Worm (Caenorhabditis elegans) whole organism, L3 larva: ENCODE results near the gene ugt-61.

ENCODE experiments used
- R02D3.7 ChIP-seq: fragments of 150-350 bp; optimal IDR thresholded peaks from 2 replicates; lab custom pipeline; 2014; ENCODE audit warnings: missing biosample characterization, missing genetic modification characterization
- aly-2 ChIP-seq: fragments of 150-350 bp; optimal IDR thresholded peaks from 2 replicates; lab custom pipeline; 2014; ENCODE audit warnings: missing biosample characterization, missing genetic modification characterization
- ama-1 ChIP-seq: fragments of 150-350 bp; optimal IDR thresholded peaks from 2 replicates; lab custom pipeline; 2018
- ceh-16 ChIP-seq: sonication (generic microtip); optimal IDR thresholded peaks from 2 replicates; lab custom pipeline; 2017; ENCODE audit warnings: missing biosample characterization, missing genetic modification characterization
- ceh-28 ChIP-seq: fragments of 150-350 bp; optimal IDR thresholded peaks from 2 replicates; lab custom pipeline; 2014; ENCODE audit warnings: missing biosample characterization, missing genetic modification reagents, missing genetic modification characterization
- ceh-82 ChIP-seq: fragments of 150-350 bp; optimal IDR thresholded peaks from 2 replicates; lab custom pipeline; 2014; ENCODE audit warnings: missing biosample characterization, missing genetic modification characterization
- ceh-9 ChIP-seq: sonication (generic microtip); optimal IDR thresholded peaks from 2 replicates; lab custom pipeline; 2018; ENCODE audit warnings: missing biosample characterization, missing genetic modification characterization
- daf-12 ChIP-seq: fragments of 150-350 bp; optimal IDR thresholded peaks from 2 replicates; lab custom pipeline; 2014; ENCODE audit warnings: missing biosample characterization, missing genetic modification reagents, missing genetic modification characterization
- egl-5 ChIP-seq: fragments of 150-350 bp; optimal IDR thresholded peaks from 2 replicates; lab custom pipeline; 2017; ENCODE audit warnings: missing biosample characterization, missing genetic modification reagents, missing genetic modification characterization, inconsistent platforms
- elt-1 ChIP-seq: fragments of 150-350 bp; optimal IDR thresholded peaks from 2 replicates; lab custom pipeline; 2014; ENCODE audit warnings: missing biosample characterization, missing genetic modification characterization
- elt-2 ChIP-seq: sonication (generic microtip); optimal IDR thresholded peaks from 2 replicates; lab custom pipeline; 2016; ENCODE audit warnings: missing genetic modification reagents, mild to moderate bottlenecking, missing genetic modification characterization, missing compliant biosample characterization
- elt-3 ChIP-seq, 3 experiments: fragments of 150-350 bp in 1 of 3; sonication (generic microtip) in 2 of 3; optimal IDR thresholded peaks; 2 replicates in 2 of 3; 4 replicates in 1 of 3; lab custom pipeline; 2014 to 2017; ENCODE audit warnings: missing biosample characterization in 3 of 3, missing genetic modification characterization in 3 of 3
- eor-1 ChIP-seq, 2 experiments: fragments of 150-350 bp; optimal IDR thresholded peaks; 2 replicates each; lab custom pipeline; 2014 to 2018; ENCODE audit warnings: missing biosample characterization in 2 of 2, missing genetic modification characterization in 2 of 2
- fkh-2 ChIP-seq: fragments of 150-350 bp; optimal IDR thresholded peaks from 2 replicates; lab custom pipeline; 2014; ENCODE audit warnings: missing biosample characterization, missing genetic modification reagents, missing genetic modification characterization
- fos-1 ChIP-seq: fragments of 150-350 bp; optimal IDR thresholded peaks from 2 replicates; lab custom pipeline; 2014; ENCODE audit warnings: missing biosample characterization, missing genetic modification characterization
- hmg-11 ChIP-seq: sonication (generic microtip); optimal IDR thresholded peaks from 2 replicates; lab custom pipeline; 2016; ENCODE audit warnings: missing genetic modification characterization, missing compliant biosample characterization
- jun-1 ChIP-seq: fragments of 150-350 bp; optimal IDR thresholded peaks from 2 replicates; lab custom pipeline; 2014; ENCODE audit warnings: missing biosample characterization, missing genetic modification reagents, missing genetic modification characterization
- lin-39 ChIP-seq: fragments of 150-350 bp; optimal IDR thresholded peaks from 2 replicates; lab custom pipeline; 2018; ENCODE audit warnings: missing biosample characterization, missing genetic modification reagents, missing genetic modification characterization
- lsy-12 ChIP-seq: sonication (generic microtip); optimal IDR thresholded peaks from 2 replicates; lab custom pipeline; 2016; ENCODE audit warnings: mild to moderate bottlenecking, missing genetic modification characterization, missing compliant biosample characterization
- mml-1 ChIP-seq: fragments of 150-350 bp; sonication (generic microtip); optimal IDR thresholded peaks from 3 replicates; lab custom pipeline; 2014; ENCODE audit warnings: missing biosample characterization, missing genetic modification characterization
- nfya-1 ChIP-seq: sonication (generic microtip); optimal IDR thresholded peaks from 2 replicates; lab custom pipeline; 2017; ENCODE audit warnings: missing genetic modification characterization, mild to moderate bottlenecking, missing compliant biosample characterization, antibody characterized with exemption, moderate library complexity; ENCODE audit not compliant: insufficient read depth
- nhr-11 ChIP-seq: fragments of 150-350 bp; optimal IDR thresholded peaks from 2 replicates; lab custom pipeline; 2014; ENCODE audit warnings: missing biosample characterization, missing genetic modification characterization
- nhr-12 ChIP-seq: fragments of 150-350 bp; optimal IDR thresholded peaks from 2 replicates; lab custom pipeline; 2014; ENCODE audit warnings: missing biosample characterization, missing genetic modification characterization
- nhr-237 ChIP-seq: fragments of 150-350 bp; optimal IDR thresholded peaks from 2 replicates; lab custom pipeline; 2014; ENCODE audit warnings: missing biosample characterization, missing genetic modification characterization
- nhr-25 ChIP-seq: sonication (generic microtip); optimal IDR thresholded peaks from 2 replicates; lab custom pipeline; 2017; ENCODE audit warnings: missing biosample characterization, missing genetic modification characterization
- nhr-28 ChIP-seq: fragments of 150-350 bp; optimal IDR thresholded peaks from 2 replicates; lab custom pipeline; 2014; ENCODE audit warnings: missing biosample characterization, missing genetic modification characterization
- nhr-43 ChIP-seq: sonication (generic microtip); optimal IDR thresholded peaks from 2 replicates; lab custom pipeline; 2016; ENCODE audit warnings: mild to moderate bottlenecking, missing genetic modification characterization, missing compliant biosample characterization; ENCODE audit not compliant: poor library complexity, severe bottlenecking
- nhr-67 ChIP-seq: fragments of 150-350 bp; optimal IDR thresholded peaks from 2 replicates; lab custom pipeline; 2014; ENCODE audit warnings: missing biosample characterization, missing genetic modification characterization
- nhr-76 ChIP-seq: fragments of 150-350 bp; sonication (generic microtip); optimal IDR thresholded peaks from 5 replicates; lab custom pipeline; 2014; ENCODE audit warnings: missing biosample characterization, missing genetic modification characterization
- nhr-77 ChIP-seq: fragments of 150-350 bp; optimal IDR thresholded peaks from 2 replicates; lab custom pipeline; 2014; ENCODE audit warnings: missing biosample characterization, missing genetic modification characterization
- pqm-1 ChIP-seq: fragments of 150-350 bp; optimal IDR thresholded peaks from 2 replicates; lab custom pipeline; 2017; ENCODE audit warnings: missing biosample characterization, missing genetic modification characterization, inconsistent platforms
- sea-2 ChIP-seq: fragments of 150-350 bp; sonication (generic microtip); optimal IDR thresholded peaks from 4 replicates; lab custom pipeline; 2014; ENCODE audit warnings: missing biosample characterization, missing genetic modification reagents, missing genetic modification characterization
- skn-1 ChIP-seq: fragments of 150-350 bp; optimal IDR thresholded peaks from 2 replicates; lab custom pipeline; 2014; ENCODE audit warnings: missing biosample characterization, missing genetic modification characterization
- snpc-4 ChIP-seq: fragments of 150-350 bp; optimal IDR thresholded peaks from 2 replicates; lab custom pipeline; 2014; ENCODE audit warnings: missing biosample characterization, missing genetic modification characterization
- tbx-2 ChIP-seq: sonication (generic microtip); optimal IDR thresholded peaks from 2 replicates; lab custom pipeline; 2016; ENCODE audit warnings: mild to moderate bottlenecking, missing genetic modification characterization, missing compliant biosample characterization
- unc-39 ChIP-seq: sonication (generic microtip); optimal IDR thresholded peaks from 4 replicates; lab custom pipeline; 2017; ENCODE audit warnings: missing biosample characterization, missing genetic modification characterization
- zag-1 ChIP-seq: fragments of 150-350 bp; optimal IDR thresholded peaks from 2 replicates; lab custom pipeline; 2014; ENCODE audit warnings: missing biosample characterization, missing genetic modification characterization
- ztf-11 ChIP-seq: fragments of 150-350 bp; optimal IDR thresholded peaks from 2 replicates; lab custom pipeline; 2014; ENCODE audit warnings: missing biosample characterization, missing genetic modification characterization
- ztf-4 ChIP-seq: fragments of 150-350 bp; optimal IDR thresholded peaks from 2 replicates; lab custom pipeline; 2014; ENCODE audit warnings: missing biosample characterization, missing genetic modification characterization

ugt-61 gene

DNA sequence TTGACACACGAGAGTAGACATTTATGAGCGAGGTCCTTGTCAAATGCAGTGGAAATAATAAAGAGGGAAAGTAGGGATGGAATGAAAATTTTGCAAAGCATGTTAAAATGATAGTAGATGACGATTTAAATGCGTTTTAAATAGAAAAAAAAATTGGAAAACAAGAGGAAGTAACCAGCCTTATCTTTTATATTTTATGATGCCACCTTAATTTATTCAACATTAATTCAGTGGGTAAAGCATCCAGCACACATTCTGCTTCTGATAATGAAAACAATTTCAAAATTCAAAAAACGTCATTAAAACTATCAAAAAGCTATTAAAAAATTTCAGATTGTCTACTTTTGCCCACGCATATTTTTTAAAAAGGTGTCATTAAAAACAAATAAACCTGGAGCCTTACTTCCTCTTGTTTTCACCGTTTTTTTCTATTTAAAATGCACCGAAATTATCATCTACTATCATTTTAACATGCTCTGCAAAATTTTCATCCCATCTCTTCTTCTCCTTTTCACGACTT is 43.2 kb downstream of the ugt-61 start, which contains the start of the genes Y60C6A.2 and Y60C6A.3:
Gene Y60C6A.2 (minus strand): TSS at position 101 of the 520 bp plus-strand sequence.
Gene Y60C6A.3 (plus strand): TSS at position 470 of the 520 bp plus-strand sequence.
- no peak for TF ChIP-seq nhr-12 (tag; lab: Kevin White, UChicago)
- TF ChIP-seq ztf-11 (tag; lab: Kevin White, UChicago): no peak
- TF ChIP-seq nhr-25 (tag; lab: Kevin White, UChicago): no peak
- TF ChIP-seq nhr-43: no peak
- no peak for TF ChIP-seq lsy-12 (tag; lab: Kevin White, UChicago)
- no peak for TF ChIP-seq hmg-11
- TF ChIP-seq tbx-2 (tag; lab: Kevin White, UChicago): no peak
- TF ChIP-seq elt-2: no peak
- no peak for TF ChIP-seq ceh-28 (tag; lab: Kevin White, UChicago)
- no peak for TF ChIP-seq egl-5 (tag; lab: Kevin White, UChicago)
- no peak for TF ChIP-seq nhr-11 (tag; lab: Kevin White, UChicago)

DNA sequence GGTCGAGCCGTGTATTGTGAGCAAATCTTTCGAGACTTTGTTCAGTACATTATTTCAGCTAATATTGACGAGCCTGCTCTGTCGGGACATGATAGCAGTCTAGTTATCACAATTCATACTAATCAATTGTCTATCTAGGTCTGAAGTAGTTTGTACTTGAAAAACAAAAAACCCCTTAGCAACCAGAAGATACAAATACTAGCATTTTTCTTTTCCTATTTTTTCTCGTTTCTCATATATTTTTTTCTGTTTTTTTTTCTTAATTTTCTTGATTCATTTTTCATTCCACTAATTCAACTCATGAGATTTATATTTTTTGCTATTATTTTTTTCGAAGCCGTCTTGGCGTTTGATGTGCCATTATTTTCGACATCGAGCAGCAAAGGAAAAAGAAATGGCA is 44.9 kb downstream of the ugt-61 start, which contains the start of gene R02F11.9:
Gene R02F11.9 (plus strand): TSS at position 301 of the 400 bp plus-strand sequence.
- TF ChIP-seq nhr-76 (tag; lab: Kevin White, UChicago) (no peak), ama-1 (lab: Kevin White, UChicago) (no peak), skn-1 (tag; lab: Kevin White, UChicago) (no peak), ceh-82 (tag; lab: Kevin White, UChicago) (no peak), nhr-28 (no peak), mml-1 (tag; lab: Kevin White, UChicago) (no peak), ztf-11 (tag; lab: Kevin White, UChicago) (no peak), daf-12 (tag; lab: Kevin White, UChicago) (no peak), ceh-16 (tag; lab: Kevin White, UChicago) (no peak), nhr-77 (tag; lab: Kevin White, UChicago) (no peak), elt-1 (tag; lab: Kevin White, UChicago) (no peak), zag-1 (tag; lab: Kevin White, UChicago) (no peak), nhr-67 (tag; lab: Kevin White, UChicago) (no peak), hmg-11 (no peak)

DNA sequence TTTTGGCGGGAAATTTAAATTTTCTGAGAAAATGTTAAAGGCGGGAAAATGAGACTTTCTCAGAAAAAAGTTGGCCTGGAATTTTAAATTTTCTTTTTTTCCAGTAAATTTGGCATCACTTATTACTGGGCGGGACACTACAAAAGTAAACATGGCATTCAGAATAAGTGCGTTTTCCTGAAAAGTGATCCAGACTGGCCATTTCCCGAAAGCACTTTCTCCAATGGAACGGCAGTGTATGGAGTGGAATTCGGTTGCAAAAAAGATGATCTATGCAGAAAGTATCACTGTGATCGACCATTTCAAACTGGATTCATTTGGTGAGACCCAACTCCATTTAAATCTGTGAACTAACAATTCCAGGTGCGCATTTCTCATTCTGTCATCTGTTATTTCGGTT is 45.6 kb downstream of the ugt-61 start:
- TF ChIP-seq ceh-82 (tag; lab: Kevin White, UChicago): no peak
- TF ChIP-seq unc-39 (tag; lab: Kevin White, UChicago): no peak
- TF ChIP-seq aly-2 (tag; lab: Kevin White, UChicago): no peak
- no peak for TF ChIP-seq pqm-1 (tag; lab: Kevin White, UChicago)
- no peak for TF ChIP-seq jun-1
- TF ChIP-seq fos-1 (tag; lab: Kevin White, UChicago): no peak
- TF ChIP-seq elt-3 (tag; optimal IDR thresholded peaks at IDR 0.05; lab: Kevin White, UChicago): no peak
- no peak for TF ChIP-seq snpc-4 (tag; lab: Kevin White, UChicago)
- TF ChIP-seq zag-1 (tag; lab: Kevin White, UChicago): no peak
- no peak for TF ChIP-seq fkh-2
- no peak for TF ChIP-seq nhr-237 (tag; lab: Kevin White, UChicago)
- no peak for TF ChIP-seq elt-1 (tag; lab: Kevin White, UChicago)
- no peak for TF ChIP-seq R02D3.7 (tag; lab: Kevin White, UChicago)

- TF ChIP-seq aly-2 (tag; lab: Kevin White, UChicago) (no peak), lin-39 (tag; lab: Kevin White, UChicago) (no peak), ceh-28 (tag; lab: Kevin White, UChicago) (no peak), nhr-67 (tag; lab: Kevin White, UChicago) (no peak), nhr-77 (tag; lab: Kevin White, UChicago) (no peak), sea-2 (GFP tag; lab: Kevin White, UChicago) (no peak), mml-1 (tag; lab: Kevin White, UChicago) (no peak), elt-1 (tag; lab: Kevin White, UChicago) (no peak), nfya-1 (tag; lab: Kevin White, UChicago) (no peak), ztf-4 (no peak), elt-3 (tag; optimal IDR thresholded peaks at IDR 0.05; lab: Kevin White, UChicago) (no peak), jun-1 (no peak), fkh-2 (no peak), eor-1 (tag; optimal IDR thresholded peaks at IDR 0.05; lab: Kevin White, UChicago) (no peak), pqm-1 (tag; lab: Kevin White, UChicago) (no peak), ceh-9 (no peak), unc-39 (tag; lab: Kevin White, UChicago) (no peak)
Observed at ce11 chrV:4788823-4789222, 46.6 kb downstream of the ugt-61 start, which contains the start of gene R02F11.10. TSS of gene R02F11.10 (plus strand) at chrV:4789123.
